Fruit fly (Drosophila melanogaster) whole organism, wandering third instar larva: Measurements from ENCODE around the gene Clc.

Experiments
- Abd-B ChIP-seq: fragments of >200 bp; optimal IDR thresholded peaks from 2 replicates; lab custom pipeline; 2017; ENCODE audit warnings: missing biosample characterization, missing genetic modification characterization
- CG32264 ChIP-seq: fragments of 200-800 bp; sonication (Bioruptor generic); optimal IDR thresholded peaks from 2 replicates; lab custom pipeline; 2016; ENCODE audit warnings: missing biosample characterization, missing genetic modification characterization
- CG9705 ChIP-seq: fragments of 200-800 bp; sonication (Bioruptor generic); optimal IDR thresholded peaks from 2 replicates; lab custom pipeline; 2018; ENCODE audit warnings: missing biosample characterization, mild to moderate bottlenecking, missing genetic modification characterization
- CrebA ChIP-seq: fragments of 200-800 bp; sonication (Bioruptor generic); optimal IDR thresholded peaks from 2 replicates; lab custom pipeline; 2016; ENCODE audit warnings: missing biosample characterization, mild to moderate bottlenecking, missing genetic modification characterization, borderline replicate concordance
- Dfd ChIP-seq: fragments of >200 bp; optimal IDR thresholded peaks from 2 replicates; lab custom pipeline; 2017; ENCODE audit warnings: missing biosample characterization, missing genetic modification characterization
- Dif ChIP-seq: fragments of 200-275, 200-300 bp; sonication (Bioruptor generic); optimal IDR thresholded peaks from 2 replicates; lab custom pipeline; 2018; ENCODE audit warnings: missing biosample characterization, missing genetic modification characterization; ENCODE audit not compliant: partially characterized antibody
- GATAd ChIP-seq: sonication (Bioruptor generic); optimal IDR thresholded peaks from 2 replicates; lab custom pipeline; 2016; ENCODE audit warnings: missing biosample characterization, missing genetic modification characterization
- HLH106 ChIP-seq: fragments of 200-800 bp; optimal IDR thresholded peaks from 3 replicates; lab custom pipeline; 2019; ENCODE audit warnings: missing biosample characterization, mild to moderate bottlenecking, missing genetic modification characterization, moderate library complexity
- Hnf4 ChIP-seq: fragments of 200-800 bp; sonication (Bioruptor generic); optimal IDR thresholded peaks from 2 replicates; lab custom pipeline; 2016; ENCODE audit warnings: missing biosample characterization, mild to moderate bottlenecking, missing genetic modification characterization
- Hr78 ChIP-seq: fragments of >200 bp; optimal IDR thresholded peaks from 2 replicates; lab custom pipeline; 2017; ENCODE audit warnings: missing biosample characterization, missing genetic modification characterization
- Hr83 ChIP-seq: fragments of 200-300 bp; sonication (Bioruptor generic); optimal IDR thresholded peaks from 2 replicates; lab custom pipeline; 2016; ENCODE audit warnings: missing biosample characterization, mild to moderate bottlenecking, missing genetic modification characterization, moderate library complexity; ENCODE audit not compliant: poor library complexity, severe bottlenecking
- Mio ChIP-seq: sonication (Bioruptor generic); optimal IDR thresholded peaks from 2 replicates; lab custom pipeline; 2016; ENCODE audit warnings: missing biosample characterization, missing genetic modification characterization
- Myc ChIP-seq: fragments of >200 bp; optimal IDR thresholded peaks from 2 replicates; lab custom pipeline; 2017
- N ChIP-seq: fragments of >200 bp; optimal IDR thresholded peaks from 2 replicates; lab custom pipeline; 2018; ENCODE audit warnings: missing biosample characterization, missing external identifiers, missing genetic modification characterization
- OdsH ChIP-seq: fragments of 200-800 bp; sonication (Bioruptor generic); optimal IDR thresholded peaks from 2 replicates; lab custom pipeline; 2016; ENCODE audit warnings: missing biosample characterization, mild to moderate bottlenecking, missing genetic modification characterization
- Rel ChIP-seq, 2 experiments: fragments of 200-800 bp; sonication (Bioruptor generic) in 1 of 2; optimal IDR thresholded peaks; 2 replicates in 1 of 2; 3 replicates in 1 of 2; lab custom pipeline; 2016 to 2019; ENCODE audit warnings: mild to moderate bottlenecking in 2 of 2, missing biosample characterization in 2 of 2, missing genetic modification characterization in 2 of 2, moderate library complexity in 1 of 2
- Sp1 ChIP-seq: fragments of 200-800 bp; sonication (Bioruptor generic); optimal IDR thresholded peaks from 3 replicates; lab custom pipeline; 2019; ENCODE audit warnings: missing biosample characterization, mild to moderate bottlenecking, missing genetic modification characterization, moderate library complexity
- Vsx2 ChIP-seq: fragments of 200-300, 225-300 bp; sonication (Bioruptor generic); optimal IDR thresholded peaks from 2 replicates; lab custom pipeline; 2018; ENCODE audit warnings: missing biosample characterization, missing genetic modification characterization; ENCODE audit not compliant: partially characterized antibody
- br ChIP-seq: fragments of 200-800 bp; sonication (Bioruptor generic); optimal IDR thresholded peaks from 2 replicates; lab custom pipeline; 2016; ENCODE audit warnings: missing biosample characterization, missing genetic modification characterization
- brk ChIP-seq: fragments of 200-800 bp; sonication (Bioruptor generic); optimal IDR thresholded peaks from 2 replicates; lab custom pipeline; 2016; ENCODE audit warnings: missing biosample characterization, mild to moderate bottlenecking, missing genetic modification characterization
- dl ChIP-seq, 2 experiments: fragments of 175-275, 200-275 bp in 1 of 2; fragments of 200-275 bp in 1 of 2; sonication (Bioruptor generic); optimal IDR thresholded peaks; lab custom pipeline; 2018; ENCODE audit warnings: mild to moderate bottlenecking in 2 of 2, missing biosample characterization in 2 of 2, missing genetic modification characterization in 2 of 2, moderate library complexity in 2 of 2; ENCODE audit not compliant: partially characterized antibody in 2 of 2, insufficient read depth in 1 of 2
- dmrt93B ChIP-seq: fragments of 200-800 bp; sonication (Bioruptor generic); optimal IDR thresholded peaks from 2 replicates; lab custom pipeline; 2018; ENCODE audit warnings: missing biosample characterization, mild to moderate bottlenecking, missing genetic modification characterization
- dsf ChIP-seq: sonication (Bioruptor generic); optimal IDR thresholded peaks from 2 replicates; lab custom pipeline; 2016; ENCODE audit warnings: missing biosample characterization, missing genetic modification characterization, borderline replicate concordance
- ey ChIP-seq: fragments of 200-800 bp; sonication (Bioruptor generic); optimal IDR thresholded peaks from 2 replicates; lab custom pipeline; 2016; ENCODE audit warnings: missing biosample characterization, missing genetic modification characterization
- foxo ChIP-seq, 2 experiments: fragments of 200-800 bp; sonication (Bioruptor generic); optimal IDR thresholded peaks; 2 replicates in 1 of 2; 3 replicates in 1 of 2; lab custom pipeline; 2016 to 2017; ENCODE audit warnings: missing biosample characterization in 2 of 2, missing genetic modification characterization in 2 of 2
- fru ChIP-seq: fragments of 200-800 bp; sonication (Bioruptor generic); optimal IDR thresholded peaks from 3 replicates; lab custom pipeline; 2016; ENCODE audit warnings: missing biosample characterization, mild to moderate bottlenecking, missing genetic modification characterization
- h ChIP-seq: fragments of 200-800 bp; sonication (Bioruptor generic); optimal IDR thresholded peaks from 3 replicates; lab custom pipeline; 2016; ENCODE audit warnings: missing biosample characterization, mild to moderate bottlenecking, missing genetic modification characterization
- jim ChIP-seq: fragments of 175-275, 200-325 bp; sonication (Bioruptor generic); optimal IDR thresholded peaks from 2 replicates; lab custom pipeline; 2016; ENCODE audit warnings: missing biosample characterization, mild to moderate bottlenecking, missing genetic modification characterization
- pan ChIP-seq: fragments of >200 bp; optimal IDR thresholded peaks from 2 replicates; lab custom pipeline; 2017
- psq ChIP-seq: fragments of 200-800 bp; sonication (Bioruptor generic); optimal IDR thresholded peaks from 3 replicates; lab custom pipeline; 2017; ENCODE audit warnings: missing biosample characterization, mild to moderate bottlenecking, missing genetic modification characterization, moderate library complexity
- rgr ChIP-seq: fragments of 200-800 bp; sonication (Bioruptor generic); optimal IDR thresholded peaks from 3 replicates; lab custom pipeline; 2016; ENCODE audit warnings: missing biosample characterization, mild to moderate bottlenecking, missing genetic modification characterization
- sage ChIP-seq: fragments of 200-800 bp; sonication (Bioruptor generic); optimal IDR thresholded peaks from 2 replicates; lab custom pipeline; 2016; ENCODE audit warnings: missing biosample characterization, mild to moderate bottlenecking, missing genetic modification characterization
- sv ChIP-seq: fragments of 200-800 bp; sonication (Bioruptor generic); optimal IDR thresholded peaks from 3 replicates; lab custom pipeline; 2016; ENCODE audit warnings: missing biosample characterization, missing genetic modification characterization
- tai ChIP-seq: sonication (Bioruptor generic); optimal IDR thresholded peaks from 2 replicates; lab custom pipeline; 2016; ENCODE audit warnings: missing biosample characterization, missing genetic modification characterization
- woc ChIP-seq: sonication (Bioruptor generic); optimal IDR thresholded peaks from 2 replicates; lab custom pipeline; 2016; ENCODE audit warnings: missing biosample characterization, mild to moderate bottlenecking, missing genetic modification characterization

The Clc gene

DNA sequence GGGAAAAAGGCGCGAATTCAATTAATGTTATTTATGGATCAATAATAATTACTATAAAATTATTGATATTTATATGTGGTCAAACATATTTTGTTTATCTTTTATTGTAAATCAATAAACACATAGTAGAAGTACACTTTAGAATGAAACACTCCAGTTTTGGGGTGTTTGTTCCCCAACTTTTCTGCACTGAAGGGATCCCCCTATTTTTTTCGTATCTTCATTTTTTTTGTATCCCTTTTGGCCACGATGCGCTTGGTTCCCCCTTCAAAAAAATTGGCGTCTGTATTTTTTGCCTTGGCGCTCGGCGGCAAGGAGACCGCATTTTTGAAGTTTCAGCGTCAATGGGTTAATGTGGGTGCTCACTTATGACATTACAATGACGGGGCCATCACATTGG lies at the start of gene Clc:
Clc (plus strand) TSS at position 301 of the 400 bp plus-strand sequence.
- TF ChIP-seq CrebA (GFP tag; lab: Kevin White, UChicago) (no peak), Rel (GFP tag; optimal IDR thresholded peaks at IDR 0.05; lab: Kevin White, UChicago) (no peak), Rel (tag; optimal IDR thresholded peaks at IDR 0.05; lab: Kevin White, UChicago) (peak; percentile 62), psq (GFP tag; lab: Kevin White, UChicago) (no peak)

DNA sequence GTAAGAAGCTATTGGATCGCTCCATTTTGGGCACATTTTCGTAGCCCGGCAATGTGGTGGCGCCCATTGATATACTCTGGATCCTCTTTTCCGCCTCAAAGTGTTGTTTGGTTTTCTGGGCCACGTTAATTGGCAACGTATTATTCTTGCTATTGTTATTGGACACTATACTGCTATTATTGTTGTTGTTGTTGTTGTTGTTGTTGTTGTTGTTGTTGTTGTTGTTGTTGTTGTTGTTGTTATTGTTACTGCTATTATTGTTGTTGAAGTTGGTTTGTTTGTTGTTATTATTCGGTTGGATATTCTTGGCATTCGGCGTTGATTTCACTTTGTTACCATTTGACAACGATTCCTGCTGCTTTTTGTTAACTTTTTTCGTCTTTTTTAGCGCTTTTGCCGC lies 49.0 kb upstream of the Clc start:
- TF ChIP-seq Dfd (GFP tag; lab: Kevin White, UChicago) (peak; percentile 97), Rel (GFP tag; optimal IDR thresholded peaks at IDR 0.05; lab: Kevin White, UChicago) (no peak), Rel (tag; optimal IDR thresholded peaks at IDR 0.05; lab: Kevin White, UChicago) (no peak), h (GFP tag; lab: Kevin White, UChicago) (no peak)

DNA sequence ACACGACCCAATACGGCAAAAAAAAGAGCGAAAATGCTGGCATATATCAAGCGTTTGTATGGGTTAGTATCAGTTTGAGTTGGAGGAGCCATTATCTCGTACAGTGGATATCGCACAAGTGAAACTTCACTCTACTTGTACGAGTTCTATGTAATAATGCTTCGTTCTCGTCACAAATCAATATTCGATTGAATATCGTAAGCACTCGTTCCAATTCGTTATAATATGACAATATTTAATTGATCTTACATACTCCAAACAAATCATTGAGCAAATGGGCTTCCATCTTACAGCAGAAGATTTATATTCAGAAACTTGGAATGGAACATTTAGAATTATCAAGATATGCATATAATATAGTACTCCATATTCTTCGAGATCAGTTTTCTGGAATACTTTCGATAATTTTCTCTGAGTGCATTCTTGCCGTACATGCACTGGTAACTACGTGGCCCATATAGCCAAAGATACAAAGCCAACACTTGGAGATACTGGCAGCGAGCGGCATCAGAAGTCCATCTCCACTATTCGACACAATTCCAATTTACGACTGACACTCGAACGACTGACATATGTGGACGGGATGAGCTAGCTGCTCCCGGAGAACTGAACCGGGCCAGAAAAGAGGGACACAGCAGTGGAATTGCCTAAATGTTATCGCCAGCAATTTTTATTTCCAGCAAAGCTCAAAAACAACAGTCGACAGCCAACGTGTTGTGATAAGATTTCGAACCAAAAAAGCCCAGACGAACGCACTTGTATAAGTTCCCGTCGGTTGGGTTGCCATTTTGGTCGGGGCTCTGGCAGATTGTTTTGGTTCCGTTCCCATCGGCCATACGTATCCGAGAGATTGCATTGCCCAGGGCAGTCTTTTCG lies 47.7 kb upstream of the Clc start:
- TF ChIP-seq Rel (GFP tag; optimal IDR thresholded peaks at IDR 0.05; lab: Kevin White, UChicago) (no peak), Rel (tag; optimal IDR thresholded peaks at IDR 0.05; lab: Kevin White, UChicago) (peak; percentile 53), jim (GFP tag; lab: Kevin White, UChicago) (no peak), fru (GFP tag; lab: Kevin White, UChicago) (no peak), Sp1 (no peak), Abd-B (GFP tag; lab: Kevin White, UChicago) (no peak), rgr (peak; percentile 7), ey (GFP tag; lab: Kevin White, UChicago) (peak; percentile 22), pan (lab: Kevin White, UChicago) (no peak), Mio (GFP tag; lab: Kevin White, UChicago) (no peak), woc (GFP tag; lab: Kevin White, UChicago) (peak; percentile 2), HLH106 (tag; lab: Kevin White, UChicago) (peak; percentile 20), Hr78 (no peak), psq (GFP tag; lab: Kevin White, UChicago) (peak; percentile 4), N (GFP tag; lab: Kevin White, UChicago) (no peak), Dif (GFP tag; lab: Kevin White, UChicago) (no peak), h (GFP tag; lab: Kevin White, UChicago) (peak; percentile 5), Hnf4 (no peak)

DNA sequence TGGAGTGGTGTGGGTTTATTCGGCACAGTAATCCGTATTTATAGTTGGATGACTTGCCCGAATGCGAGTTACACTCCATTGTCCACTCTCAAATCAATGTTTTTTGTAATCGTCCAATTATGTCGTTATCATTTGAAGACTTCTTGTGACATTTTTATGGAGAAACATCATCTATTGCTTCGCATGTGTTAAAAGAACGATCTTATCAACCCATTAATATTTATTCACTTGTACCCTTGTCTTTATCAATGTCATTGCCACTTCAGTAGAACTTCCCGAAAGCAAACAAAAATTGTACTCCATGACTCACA lies 47.1 kb upstream of the Clc start:
- TF ChIP-seq HLH106 (tag; lab: Kevin White, UChicago) (no peak), CG9705 (GFP tag; lab: Kevin White, UChicago) (no peak), Hnf4 (no peak), Vsx2 (no peak), CG32264 (GFP tag; lab: Kevin White, UChicago) (no peak), Dfd (GFP tag; lab: Kevin White, UChicago) (no peak), Myc (no peak), Rel (GFP tag; optimal IDR thresholded peaks at IDR 0.05; lab: Kevin White, UChicago) (no peak), Rel (tag; optimal IDR thresholded peaks at IDR 0.05; lab: Kevin White, UChicago) (no peak), fru (GFP tag; lab: Kevin White, UChicago) (no peak), dl (GFP tag; optimal IDR thresholded peaks at IDR 0.05; lab: Kevin White, UChicago; ENCODE audit: insufficient read depth in 1 of 2, partially characterized antibody in 2 of 2) (no peak), sv (no peak), dmrt93B (no peak), dsf (GFP tag; lab: Kevin White, UChicago) (no peak), psq (GFP tag; lab: Kevin White, UChicago) (no peak), Sp1 (no peak)

DNA sequence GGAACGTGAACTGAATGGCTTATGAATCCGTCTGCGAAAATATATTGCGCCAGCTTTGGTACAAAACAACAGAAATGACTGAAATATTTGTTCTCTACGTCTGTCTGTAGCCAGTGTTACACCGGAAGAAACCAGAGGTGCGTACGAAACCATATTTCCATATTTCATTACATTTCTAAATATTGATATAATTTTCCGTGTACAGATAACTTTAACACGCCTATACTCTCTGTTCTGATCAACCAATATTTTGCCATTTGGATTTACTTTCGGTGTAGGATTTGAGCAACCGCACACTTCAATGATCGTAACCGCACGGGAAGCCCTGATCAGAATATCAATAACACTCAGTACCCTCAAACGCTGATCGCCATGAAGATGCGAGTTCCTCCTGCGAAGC lies 46.1 kb upstream of the Clc start:
- TF ChIP-seq Hnf4 (peak; percentile 64), brk (peak; percentile 23), dmrt93B (peak; percentile 34), Hr83 (GFP tag; lab: Kevin White, UChicago) (no peak), GATAd (GFP tag; lab: Kevin White, UChicago) (no peak), ey (GFP tag; lab: Kevin White, UChicago) (peak; percentile 60), HLH106 (tag; lab: Kevin White, UChicago) (peak; percentile 71), tai (GFP tag; lab: Kevin White, UChicago) (peak; percentile 29), foxo (GFP tag; optimal IDR thresholded peaks at IDR 0.05; lab: Kevin White, UChicago) (peak in 1 of 2 experiments; percentile 77), woc (GFP tag; lab: Kevin White, UChicago) (peak; percentile 43), br (GFP tag; lab: Kevin White, UChicago) (peak; percentile 66), jim (GFP tag; lab: Kevin White, UChicago) (no peak), fru (GFP tag; lab: Kevin White, UChicago) (peak; percentile 67), h (GFP tag; lab: Kevin White, UChicago) (peak; percentile 79), CG32264 (GFP tag; lab: Kevin White, UChicago) (no peak), Vsx2 (no peak), N (GFP tag; lab: Kevin White, UChicago) (no peak), OdsH (GFP tag; lab: Kevin White, UChicago) (peak; percentile 61), Dif (GFP tag; lab: Kevin White, UChicago) (no peak), pan (lab: Kevin White, UChicago) (no peak), Mio (GFP tag; lab: Kevin White, UChicago) (no peak), rgr (peak; percentile 71), Sp1 (peak; percentile 60), sage (GFP tag; lab: Kevin White, UChicago) (peak; percentile 36), psq (GFP tag; lab: Kevin White, UChicago) (peak; percentile 41), sv (no peak), Rel (GFP tag; optimal IDR thresholded peaks at IDR 0.05; lab: Kevin White, UChicago) (no peak), Rel (tag; optimal IDR thresholded peaks at IDR 0.05; lab: Kevin White, UChicago) (no peak)
